Fruit fly (Drosophila melanogaster) whole organism, embryonic: ENCODE results near the gene Mics1.

Experiments
- B-H1 ChIP-seq: fragments of 200-800 bp; sonication (Bioruptor generic); IDR thresholded peaks from 3 replicates; pipeline ENCODE4 v1.3.6; 2022; ENCODE audit warnings: missing biosample characterization, missing genetic modification characterization
- CG10431 ChIP-seq: fragments of 200-800 bp; sonication (Bioruptor generic); optimal IDR thresholded peaks from 3 replicates; lab custom pipeline; 2018; ENCODE audit warnings: missing biosample characterization, mild to moderate bottlenecking, missing genetic modification characterization
- CG10543 ChIP-seq: fragments of 200-800 bp; sonication (Bioruptor generic); optimal IDR thresholded peaks from 3 replicates; lab custom pipeline; 2017; ENCODE audit warnings: missing biosample characterization, mild to moderate bottlenecking, missing genetic modification characterization, moderate library complexity
- CG13123 ChIP-seq: fragments of 200-800 bp; sonication (Bioruptor generic); optimal IDR thresholded peaks from 2 replicates; lab custom pipeline; 2016; ENCODE audit warnings: missing biosample characterization, missing genetic modification characterization
- CG1529 ChIP-seq: fragments of 200-800 bp; sonication (Bioruptor generic); optimal IDR thresholded peaks from 3 replicates; lab custom pipeline; 2018; ENCODE audit warnings: missing biosample characterization, missing genetic modification characterization
- CG17385 ChIP-seq: fragments of 200-800 bp; sonication (Bioruptor generic); optimal IDR thresholded peaks from 3 replicates; lab custom pipeline; 2018; ENCODE audit warnings: missing biosample characterization, mild to moderate bottlenecking, missing genetic modification characterization
- CG17612 ChIP-seq: fragments of 200-800 bp; sonication (Bioruptor generic); IDR thresholded peaks from 2 replicates; pipeline ENCODE4 v1.3.6; 2022; ENCODE audit warnings: missing biosample characterization, missing genetic modification characterization
- CG2678 ChIP-seq: fragments of 200-800 bp; sonication (Bioruptor generic); optimal IDR thresholded peaks from 3 replicates; lab custom pipeline; 2019; ENCODE audit warnings: missing biosample characterization, mild to moderate bottlenecking, missing genetic modification characterization, moderate library complexity
- CG2889 ChIP-seq: fragments of 200-800 bp; sonication (Bioruptor generic); IDR thresholded peaks from 3 replicates; pipeline ENCODE4 v1.3.6; 2022; ENCODE audit warnings: missing biosample characterization, missing genetic modification characterization
- CG30403 ChIP-seq: fragments of 200-800 bp; sonication (Bioruptor generic); optimal IDR thresholded peaks from 3 replicates; lab custom pipeline; 2016; ENCODE audit warnings: missing biosample characterization, missing genetic modification characterization
- CG32767 ChIP-seq: fragments of 200-800 bp; sonication (Bioruptor generic); IDR thresholded peaks from 2 replicates; pipeline ENCODE4 v1.3.6; 2022; ENCODE audit warnings: missing biosample characterization, missing genetic modification characterization
- CG33213 ChIP-seq: fragments of 200-800 bp; sonication (Bioruptor generic); optimal IDR thresholded peaks from 3 replicates; lab custom pipeline; 2016; ENCODE audit warnings: missing biosample characterization, missing genetic modification characterization
- CG3407 ChIP-seq: fragments of 200-800 bp; sonication (Bioruptor generic); optimal IDR thresholded peaks from 2 replicates; lab custom pipeline; 2018; ENCODE audit warnings: missing biosample characterization, mild to moderate bottlenecking, missing genetic modification characterization
- CG34376 ChIP-seq: fragments of 200-800 bp; sonication (Bioruptor generic); optimal IDR thresholded peaks from 2 replicates; lab custom pipeline; 2018; ENCODE audit warnings: missing biosample characterization, mild to moderate bottlenecking, missing genetic modification characterization
- CG4617 ChIP-seq: fragments of 200-800 bp; sonication (Bioruptor generic); optimal IDR thresholded peaks from 3 replicates; lab custom pipeline; 2016; ENCODE audit warnings: missing biosample characterization, missing genetic modification characterization, borderline replicate concordance
- CG7745 ChIP-seq: fragments of 200-800 bp; sonication (Bioruptor generic); optimal IDR thresholded peaks from 2 replicates; lab custom pipeline; 2018; ENCODE audit warnings: missing biosample characterization, mild to moderate bottlenecking, missing genetic modification characterization, moderate library complexity
- CG7839 ChIP-seq: fragments of 200-800 bp; sonication (Bioruptor generic); optimal IDR thresholded peaks from 3 replicates; lab custom pipeline; 2018; ENCODE audit warnings: missing biosample characterization, mild to moderate bottlenecking, missing genetic modification characterization, moderate library complexity
- CoRest ChIP-seq: fragments of 200-800 bp; sonication (Bioruptor generic); optimal IDR thresholded peaks from 3 replicates; lab custom pipeline; 2018; ENCODE audit warnings: missing biosample characterization, mild to moderate bottlenecking, missing genetic modification characterization, moderate library complexity
- Dbx ChIP-seq: fragments of 200-800 bp; sonication (Bioruptor generic); IDR thresholded peaks from 3 replicates; pipeline ENCODE4 v1.3.6; 2022; ENCODE audit warnings: missing biosample characterization, missing genetic modification characterization
- Dip3 ChIP-seq: fragments of 200-800 bp; sonication (Bioruptor generic); optimal IDR thresholded peaks from 3 replicates; lab custom pipeline; 2016; ENCODE audit warnings: missing biosample characterization, missing genetic modification characterization
- Elba2 ChIP-seq: fragments of 200-800 bp; sonication (Bioruptor generic); optimal IDR thresholded peaks from 3 replicates; lab custom pipeline; 2016; ENCODE audit warnings: missing biosample characterization, missing genetic modification characterization
- HmgD ChIP-seq: fragments of 200-800 bp; sonication (Bioruptor generic); optimal IDR thresholded peaks from 3 replicates; lab custom pipeline; 2016; ENCODE audit warnings: missing biosample characterization, missing genetic modification characterization
- Hr3 ChIP-seq: fragments of 200-800 bp; sonication (Bioruptor generic); optimal IDR thresholded peaks from 3 replicates; lab custom pipeline; 2016; ENCODE audit warnings: missing biosample characterization, missing genetic modification characterization
- Hr39 ChIP-seq: fragments of >200 bp; optimal IDR thresholded peaks from 2 replicates; lab custom pipeline; 2017
- MTF-1 ChIP-seq: fragments of 200-800 bp; sonication (Bioruptor generic); optimal IDR thresholded peaks from 2 replicates; lab custom pipeline; 2018; ENCODE audit warnings: missing biosample characterization, mild to moderate bottlenecking, missing genetic modification characterization, borderline replicate concordance
- Myb ChIP-seq: fragments of 200-800 bp; sonication (Bioruptor generic); optimal IDR thresholded peaks from 2 replicates; lab custom pipeline; 2016; ENCODE audit warnings: missing biosample characterization, missing genetic modification characterization
- NC2β ChIP-seq: fragments of 200-800 bp; sonication (Bioruptor generic); optimal IDR thresholded peaks from 2 replicates; lab custom pipeline; 2016; ENCODE audit warnings: missing biosample characterization, missing genetic modification characterization
- PHDP ChIP-seq: fragments of 200-800 bp; sonication (Bioruptor generic); optimal IDR thresholded peaks from 3 replicates; lab custom pipeline; 2018; ENCODE audit warnings: missing biosample characterization, mild to moderate bottlenecking, missing genetic modification characterization, moderate library complexity
- Side ChIP-seq: fragments of 200-800 bp; sonication (Bioruptor generic); optimal IDR thresholded peaks from 2 replicates; lab custom pipeline; 2016; ENCODE audit warnings: missing biosample characterization, missing genetic modification characterization
- Sin3A ChIP-seq: fragments of >200 bp; optimal IDR thresholded peaks from 2 replicates; lab custom pipeline; 2018
- amos ChIP-seq: fragments of 200-800 bp; sonication (Bioruptor generic); IDR thresholded peaks from 2 replicates; pipeline ENCODE4 v1.3.6; 2022; ENCODE audit warnings: missing biosample characterization, missing genetic modification characterization; ENCODE audit not compliant: partially characterized antibody
- ap ChIP-seq: fragments of 200-800 bp; sonication (Bioruptor generic); IDR thresholded peaks from 2 replicates; pipeline ENCODE4 v1.3.6; 2022; ENCODE audit warnings: missing biosample characterization, missing genetic modification characterization
- az2 ChIP-seq: fragments of 200-800 bp; sonication (Bioruptor generic); optimal IDR thresholded peaks from 3 replicates; lab custom pipeline; 2016; ENCODE audit warnings: missing biosample characterization, missing genetic modification characterization
- chm ChIP-seq: fragments of 200-800 bp; sonication (Bioruptor generic); IDR thresholded peaks from 2 replicates; pipeline ENCODE4 v1.3.6; 2022; ENCODE audit warnings: missing biosample characterization, missing genetic modification characterization
- dan ChIP-seq: fragments of 200-800 bp; sonication (Bioruptor generic); IDR thresholded peaks from 2 replicates; pipeline ENCODE4 v1.3.6; 2022; ENCODE audit warnings: missing biosample characterization, missing genetic modification characterization
- dmrt99B ChIP-seq: fragments of 200-800 bp; sonication (Bioruptor generic); optimal IDR thresholded peaks from 2 replicates; lab custom pipeline; 2018; ENCODE audit warnings: missing biosample characterization, mild to moderate bottlenecking, missing genetic modification characterization, moderate library complexity
- ems ChIP-seq: fragments of 200-800 bp; sonication (Bioruptor generic); optimal IDR thresholded peaks from 3 replicates; lab custom pipeline; 2016; ENCODE audit warnings: missing biosample characterization, missing genetic modification characterization
- hbn ChIP-seq: fragments of 200-800 bp; sonication (Bioruptor generic); IDR thresholded peaks from 2 replicates; pipeline ENCODE4 v1.3.6; 2022; ENCODE audit warnings: missing biosample characterization, missing genetic modification characterization; ENCODE audit not compliant: partially characterized antibody
- lbe ChIP-seq: fragments of 200-800 bp; sonication (Bioruptor generic); optimal IDR thresholded peaks from 2 replicates; lab custom pipeline; 2016; ENCODE audit warnings: missing biosample characterization, mild to moderate bottlenecking, missing genetic modification characterization
- lmd ChIP-seq: fragments of 200-800 bp; sonication (Bioruptor generic); IDR thresholded peaks from 2 replicates; pipeline ENCODE4 v1.3.6; 2022; ENCODE audit warnings: missing biosample characterization, missing genetic modification characterization
- maf-S ChIP-seq: fragments of 200-800 bp; sonication (Bioruptor generic); optimal IDR thresholded peaks from 2 replicates; lab custom pipeline; 2016; ENCODE audit warnings: missing biosample characterization, missing genetic modification characterization
- nerfin-1 ChIP-seq: fragments of 200-800 bp; sonication (Bioruptor generic); optimal IDR thresholded peaks from 3 replicates; lab custom pipeline; 2019; ENCODE audit warnings: missing biosample characterization, mild to moderate bottlenecking, missing genetic modification characterization, moderate library complexity
- phol ChIP-seq: fragments of 200-800 bp; sonication (Bioruptor generic); optimal IDR thresholded peaks from 3 replicates; lab custom pipeline; 2018; ENCODE audit warnings: missing biosample characterization, mild to moderate bottlenecking, missing genetic modification characterization, moderate library complexity
- pum ChIP-seq: fragments of 200-800 bp; sonication (Bioruptor generic); optimal IDR thresholded peaks from 2 replicates; lab custom pipeline; 2016; ENCODE audit warnings: missing biosample characterization, missing genetic modification characterization
- rib ChIP-seq: fragments of 200-800 bp; sonication (Bioruptor generic); IDR thresholded peaks from 2 replicates; pipeline ENCODE4 v1.3.6; 2022; ENCODE audit warnings: missing biosample characterization, missing genetic modification characterization
- shn ChIP-seq: fragments of 200-800 bp; sonication (Bioruptor generic); optimal IDR thresholded peaks from 3 replicates; lab custom pipeline; 2016; ENCODE audit warnings: missing biosample characterization, missing genetic modification characterization
- slp2 ChIP-seq: fragments of 200-800 bp; sonication (Bioruptor generic); optimal IDR thresholded peaks from 2 replicates; lab custom pipeline; 2016; ENCODE audit warnings: missing biosample characterization, missing genetic modification characterization
- sug ChIP-seq: fragments of 200-800 bp; optimal IDR thresholded peaks from 2 replicates; lab custom pipeline; 2019; ENCODE audit warnings: missing biosample characterization, mild to moderate bottlenecking, missing genetic modification characterization, moderate library complexity
- tin ChIP-seq: fragments of 200-800 bp; sonication (Bioruptor generic); optimal IDR thresholded peaks from 3 replicates; lab custom pipeline; 2016; ENCODE audit warnings: missing biosample characterization, missing genetic modification characterization
- tll ChIP-seq, 2 experiments: fragments of 200-800 bp in 1 of 2; fragments of >200 bp in 1 of 2; sonication (Bioruptor generic) in 1 of 2; optimal IDR thresholded peaks; 2 replicates each; lab custom pipeline; 2017 to 2019; ENCODE audit warnings: missing biosample characterization in 2 of 2, missing genetic modification characterization in 2 of 2, mild to moderate bottlenecking in 1 of 2, moderate library complexity in 1 of 2
- trh ChIP-seq: fragments of 200-800 bp; sonication (Bioruptor generic); optimal IDR thresholded peaks from 2 replicates; lab custom pipeline; 2016; ENCODE audit warnings: missing biosample characterization, missing genetic modification characterization
- yki ChIP-seq: fragments of >200 bp; optimal IDR thresholded peaks from 3 replicates; lab custom pipeline; 2018

Mics1 gene

dm6 chr3R:7474616-7475120 lies 27.5 kb downstream of the Mics1 start (continued):
- TF ChIP-seq Hr39 (no peak), tll (GFP tag; optimal IDR thresholded peaks at IDR 0.05; lab: Kevin White, UChicago) (no peak), dan (GFP tag; lab: Robert Waterston, UW) (no peak), MTF-1 (GFP tag; lab: Kevin White, UChicago) (peak; percentile 58), lbe (no peak), yki (lab: Kevin White, UChicago) (no peak), B-H1 (peak; percentile 14; the same call in 1 of the 3 replicates), CG4617 (GFP tag; lab: Kevin White, UChicago) (no peak), slp2 (GFP tag; lab: Kevin White, UChicago) (peak; percentile 37), Side (GFP tag; lab: Kevin White, UChicago) (peak; percentile 67), CG1529 (GFP tag; lab: Kevin White, UChicago) (peak; percentile 54), shn (peak; percentile 44), CG7839 (tag; lab: Kevin White, UChicago) (peak; percentile 50), CG13123 (GFP tag; lab: Kevin White, UChicago) (no peak), Sin3A (lab: Kevin White, UChicago) (no peak), CG3407 (GFP tag; lab: Kevin White, UChicago) (peak; percentile 60), CG10543 (peak; percentile 100), CG10431 (GFP tag; lab: Kevin White, UChicago) (peak; percentile 85), az2 (no peak), CG17385 (peak; percentile 24), ap (GFP tag; lab: Robert Waterston, UW) (no peak), rib (GFP tag; lab: Robert Waterston, UW) (peak; percentile 80), Dip3 (GFP tag; lab: Kevin White, UChicago) (peak; percentile 44), lmd (GFP tag; lab: Robert Waterston, UW) (no peak), sug (tag; lab: Kevin White, UChicago) (peak; percentile 95), CG32767 (GFP tag; lab: Robert Waterston, UW) (peak; percentile 19; the same call in 1 of the 2 replicates), hbn (GFP tag; lab: Robert Waterston, UW) (peak; percentile 76), PHDP (tag; lab: Kevin White, UChicago) (peak; percentile 66), phol (tag; lab: Kevin White, UChicago) (no peak), Hr3 (GFP tag; lab: Kevin White, UChicago) (no peak), CG34376 (GFP tag; lab: Kevin White, UChicago) (peak; percentile 99), ems (GFP tag; lab: Kevin White, UChicago) (peak; percentile 56), CG30403 (GFP tag; lab: Kevin White, UChicago) (no peak), NC2β (peak; percentile 64), amos (peak; percentile 97), CG17612 (GFP tag; lab: Robert Waterston, UW) (no peak), dmrt99B (tag; lab: Kevin White, UChicago) (peak; percentile 48), maf-S (GFP tag; lab: Kevin White, UChicago) (peak; percentile 28), chm (peak; percentile 91), CG7745 (tag; lab: Kevin White, UChicago) (peak; percentile 26), CG33213 (GFP tag; lab: Kevin White, UChicago) (peak; percentile 10), CoRest (tag; lab: Kevin White, UChicago) (peak; percentile 57), Myb (no peak), CG2678 (tag; lab: Kevin White, UChicago) (peak; percentile 44), trh (GFP tag; lab: Kevin White, UChicago) (no peak), nerfin-1 (peak; percentile 73), pum (GFP tag; lab: Kevin White, UChicago) (peak; percentile 7), Dbx (GFP tag; lab: Robert Waterston, UW) (peak; percentile 67; the same call in 2 of the 3 replicates), tin (GFP tag; lab: Kevin White, UChicago) (peak; percentile 25), Elba2 (GFP tag; lab: Kevin White, UChicago) (peak; percentile 1), HmgD (GFP tag; lab: Kevin White, UChicago) (peak; percentile 33), CG2889 (0 out of 3 replicates have a peak, but pooled peaks have one; percentile 41)
